Fruit fly (Drosophila melanogaster) whole organism, embryonic: ENCODE measurements around the gene CG42763.

ENCODE experiments used
- Ada2b ChIP-seq: fragments of 200-800 bp; sonication (Bioruptor generic); IDR thresholded peaks from 2 replicates; pipeline ENCODE4 v1.3.6; 2022; ENCODE audit warnings: missing biosample characterization, missing genetic modification characterization
- BEAF-32 ChIP-seq: fragments of 200-800 bp; sonication (Bioruptor generic); optimal IDR thresholded peaks from 3 replicates; lab custom pipeline; 2017; ENCODE audit warnings: missing biosample characterization, missing genetic modification characterization, mild to moderate bottlenecking, moderate library complexity, missing genetic modification reagents
- Bdp1 ChIP-seq: fragments of 200-800 bp; sonication (Bioruptor generic); optimal IDR thresholded peaks from 3 replicates; lab custom pipeline; 2016; ENCODE audit warnings: missing biosample characterization, missing genetic modification characterization
- C15 ChIP-seq: fragments of 200-800 bp; sonication (Bioruptor generic); IDR thresholded peaks from 3 replicates; pipeline ENCODE4 v1.3.6; 2022; ENCODE audit warnings: missing biosample characterization, missing genetic modification characterization
- CG1024 ChIP-seq: fragments of 200-800 bp; sonication (Bioruptor generic); IDR thresholded peaks from 2 replicates; pipeline ENCODE4 v1.3.6; 2022; ENCODE audit warnings: missing biosample characterization, missing genetic modification characterization
- CG10267 ChIP-seq: fragments of 200-800 bp; sonication (Bioruptor generic); optimal IDR thresholded peaks from 2 replicates; lab custom pipeline; 2018; ENCODE audit warnings: missing biosample characterization, mild to moderate bottlenecking, missing genetic modification characterization, moderate library complexity
- CG10654 ChIP-seq: fragments of 200-800 bp; sonication (Bioruptor generic); optimal IDR thresholded peaks from 2 replicates; lab custom pipeline; 2016; ENCODE audit warnings: missing biosample characterization, missing genetic modification characterization
- CG12744 ChIP-seq: fragments of 200-800 bp; sonication (Bioruptor generic); optimal IDR thresholded peaks from 2 replicates; lab custom pipeline; 2016; ENCODE audit warnings: missing biosample characterization, missing genetic modification characterization
- CG14050 ChIP-seq: fragments of 200-800 bp; sonication (Bioruptor generic); IDR thresholded peaks from 3 replicates; pipeline ENCODE4 v1.3.6; 2022; ENCODE audit warnings: missing biosample characterization, missing genetic modification characterization
- CG15696 ChIP-seq: fragments of 200-800 bp; sonication (Bioruptor generic); optimal IDR thresholded peaks from 2 replicates; lab custom pipeline; 2019; ENCODE audit warnings: missing biosample characterization, mild to moderate bottlenecking, missing genetic modification characterization, moderate library complexity
- CG18476 ChIP-seq: fragments of 200-800 bp; sonication (Bioruptor generic); optimal IDR thresholded peaks from 2 replicates; lab custom pipeline; 2016; ENCODE audit warnings: missing biosample characterization, mild to moderate bottlenecking, missing genetic modification characterization
- CG2199 ChIP-seq: fragments of 200-800 bp; sonication (Bioruptor generic); IDR thresholded peaks from 3 replicates; pipeline ENCODE4 v1.3.6; 2022; ENCODE audit warnings: missing biosample characterization, missing genetic modification characterization
- CG2875 ChIP-seq: fragments of 200-800 bp; sonication (Bioruptor generic); optimal IDR thresholded peaks from 2 replicates; lab custom pipeline; 2017; ENCODE audit warnings: missing biosample characterization, mild to moderate bottlenecking, missing genetic modification characterization, missing genetic modification reagents
- CG6175 ChIP-seq: fragments of 200-800 bp; sonication (Bioruptor generic); IDR thresholded peaks from 3 replicates; pipeline ENCODE4 v1.3.6; 2022; ENCODE audit warnings: missing biosample characterization, missing genetic modification characterization
- CG6791 ChIP-seq: fragments of 200-800 bp; sonication (Bioruptor generic); IDR thresholded peaks from 3 replicates; pipeline ENCODE4 v1.3.6; 2022; ENCODE audit warnings: missing biosample characterization, missing genetic modification characterization; ENCODE audit not compliant: partially characterized antibody
- CG7786 ChIP-seq: fragments of 200-800 bp; sonication (Bioruptor generic); optimal IDR thresholded peaks from 2 replicates; lab custom pipeline; 2016; ENCODE audit warnings: missing biosample characterization, missing genetic modification characterization
- CG7839 ChIP-seq: fragments of 200-800 bp; sonication (Bioruptor generic); optimal IDR thresholded peaks from 3 replicates; lab custom pipeline; 2018; ENCODE audit warnings: missing biosample characterization, mild to moderate bottlenecking, missing genetic modification characterization, moderate library complexity
- CG9215 ChIP-seq: fragments of 200-800 bp; sonication (Bioruptor generic); IDR thresholded peaks from 2 replicates; pipeline ENCODE4 v1.3.6; 2022; ENCODE audit warnings: missing biosample characterization, missing genetic modification characterization
- CG9437 ChIP-seq: fragments of 200-800 bp; sonication (Bioruptor generic); optimal IDR thresholded peaks from 2 replicates; lab custom pipeline; 2018; ENCODE audit warnings: missing biosample characterization, mild to moderate bottlenecking, missing genetic modification characterization
- CG9817 ChIP-seq: fragments of 200-800 bp; sonication (Bioruptor generic); optimal IDR thresholded peaks from 2 replicates; lab custom pipeline; 2018; ENCODE audit warnings: missing biosample characterization, mild to moderate bottlenecking, missing genetic modification characterization, moderate library complexity
- CG9876 ChIP-seq: fragments of 200-800 bp; sonication (Bioruptor generic); optimal IDR thresholded peaks from 2 replicates; lab custom pipeline; 2016; ENCODE audit warnings: missing biosample characterization, missing genetic modification characterization
- CkIIα-i1 ChIP-seq: fragments of 200-800 bp; sonication (Bioruptor generic); IDR thresholded peaks from 2 replicates; pipeline ENCODE4 v1.3.6; 2022; ENCODE audit warnings: missing biosample characterization, missing genetic modification characterization
- Dip2 ChIP-seq: fragments of 200-800 bp; sonication (Bioruptor generic); IDR thresholded peaks from 2 replicates; pipeline ENCODE4 v1.3.6; 2022; ENCODE audit warnings: missing biosample characterization, missing genetic modification characterization
- HmgZ ChIP-seq: fragments of 200-800 bp; sonication (Bioruptor generic); optimal IDR thresholded peaks from 2 replicates; lab custom pipeline; 2018; ENCODE audit warnings: missing biosample characterization, mild to moderate bottlenecking, missing genetic modification characterization
- Lhr ChIP-seq: fragments of 200-800 bp; sonication (Bioruptor generic); optimal IDR thresholded peaks from 3 replicates; lab custom pipeline; 2017; ENCODE audit warnings: mild to moderate bottlenecking, missing biosample characterization, missing genetic modification reagents, missing genetic modification characterization
- Mes4 ChIP-seq: fragments of 200-800 bp; sonication (Bioruptor generic); optimal IDR thresholded peaks from 2 replicates; lab custom pipeline; 2016; ENCODE audit warnings: missing biosample characterization, missing genetic modification characterization
- Optix ChIP-seq: fragments of 200-800 bp; sonication (Bioruptor generic); IDR thresholded peaks from 3 replicates; pipeline ENCODE4 v1.3.6; 2022; ENCODE audit warnings: missing biosample characterization, missing genetic modification characterization
- TFAM ChIP-seq: fragments of 200-800 bp; sonication (Bioruptor generic); optimal IDR thresholded peaks from 2 replicates; lab custom pipeline; 2017; ENCODE audit warnings: missing biosample characterization, missing genetic modification characterization, inconsistent platforms
- Xrp1 ChIP-seq: fragments of 200-800 bp; sonication (Bioruptor generic); IDR thresholded peaks from 2 replicates; pipeline ENCODE4 v1.3.6; 2022; ENCODE audit warnings: missing biosample characterization, missing genetic modification characterization
- cg ChIP-seq: fragments of 200-800 bp; sonication (Bioruptor generic); optimal IDR thresholded peaks from 3 replicates; lab custom pipeline; 2019; ENCODE audit warnings: missing biosample characterization, mild to moderate bottlenecking, missing genetic modification characterization, moderate library complexity
- chif ChIP-seq, 2 experiments: fragments of 200-800 bp; sonication (Bioruptor generic); optimal IDR thresholded peaks; 3 replicates each; lab custom pipeline; 2016; ENCODE audit warnings: missing biosample characterization in 2 of 2, missing genetic modification characterization in 2 of 2
- exex ChIP-seq: fragments of 200-800 bp; sonication (Bioruptor generic); optimal IDR thresholded peaks from 4 replicates; lab custom pipeline; 2018; ENCODE audit warnings: missing biosample characterization, mild to moderate bottlenecking, missing genetic modification characterization, moderate library complexity
- fd64A ChIP-seq: fragments of 200-800 bp; sonication (Bioruptor generic); optimal IDR thresholded peaks from 3 replicates; lab custom pipeline; 2018; ENCODE audit warnings: missing biosample characterization, mild to moderate bottlenecking, missing genetic modification characterization
- gcm ChIP-seq: fragments of 200-800 bp; sonication (Bioruptor generic); optimal IDR thresholded peaks from 2 replicates; lab custom pipeline; 2019; ENCODE audit warnings: missing biosample characterization, mild to moderate bottlenecking, missing genetic modification characterization, moderate library complexity
- grau ChIP-seq: fragments of 200-800 bp; optimal IDR thresholded peaks from 3 replicates; lab custom pipeline; 2019; ENCODE audit warnings: missing biosample characterization, mild to moderate bottlenecking, missing genetic modification characterization, moderate library complexity
- gro ChIP-seq: fragments of 200-800 bp; sonication (Bioruptor generic); optimal IDR thresholded peaks from 2 replicates; lab custom pipeline; 2016; ENCODE audit warnings: missing biosample characterization, missing genetic modification characterization
- hbn ChIP-seq: fragments of 200-800 bp; sonication (Bioruptor generic); IDR thresholded peaks from 2 replicates; pipeline ENCODE4 v1.3.6; 2022; ENCODE audit warnings: missing biosample characterization, missing genetic modification characterization; ENCODE audit not compliant: partially characterized antibody
- inv ChIP-seq: fragments of 200-800 bp; sonication (Bioruptor generic); IDR thresholded peaks from 2 replicates; pipeline ENCODE4 v1.3.6; 2022; ENCODE audit warnings: missing biosample characterization, missing genetic modification characterization; ENCODE audit not compliant: partially characterized antibody
- jing ChIP-seq: fragments of 200-800 bp; sonication (Bioruptor generic); optimal IDR thresholded peaks from 2 replicates; lab custom pipeline; 2018; ENCODE audit warnings: missing biosample characterization, mild to moderate bottlenecking, missing genetic modification characterization
- lilli ChIP-seq: fragments of 200-800 bp; sonication (Bioruptor generic); optimal IDR thresholded peaks from 3 replicates; lab custom pipeline; 2016; ENCODE audit warnings: missing biosample characterization, missing genetic modification characterization
- odd ChIP-seq: fragments of 200-800 bp; sonication (Bioruptor generic); optimal IDR thresholded peaks from 2 replicates; lab custom pipeline; 2017; ENCODE audit warnings: missing biosample characterization, mild to moderate bottlenecking, missing genetic modification characterization
- p53 ChIP-seq: fragments of 200-800 bp; sonication (Bioruptor generic); optimal IDR thresholded peaks from 2 replicates; lab custom pipeline; 2016; ENCODE audit warnings: missing biosample characterization, missing genetic modification characterization
- pzg ChIP-seq: fragments of 200-800 bp; sonication (Bioruptor generic); optimal IDR thresholded peaks from 3 replicates; lab custom pipeline; 2018; ENCODE audit warnings: missing biosample characterization, mild to moderate bottlenecking, missing genetic modification characterization, moderate library complexity
- repo ChIP-seq: fragments of 200-800 bp; sonication (Bioruptor generic); optimal IDR thresholded peaks from 2 replicates; lab custom pipeline; 2016; ENCODE audit warnings: missing biosample characterization, missing genetic modification characterization
- run ChIP-seq: fragments of 200-800 bp; sonication (Bioruptor generic); optimal IDR thresholded peaks from 3 replicates; lab custom pipeline; 2018; ENCODE audit warnings: missing biosample characterization, mild to moderate bottlenecking, missing genetic modification characterization
- sc ChIP-seq, 3 experiments: fragments of >200 bp in 2 of 3; fragments of 200-800 bp in 1 of 3; sonication (Bioruptor generic) in 1 of 3; optimal IDR thresholded peaks; 2 replicates in 2 of 3; 3 replicates in 1 of 3; lab custom pipeline; 2017; ENCODE audit warnings: mild to moderate bottlenecking in 1 of 3, missing biosample characterization in 1 of 3, missing genetic modification characterization in 1 of 3, missing genetic modification reagents in 1 of 3
- schlank ChIP-seq: fragments of 200-800 bp; sonication (Bioruptor generic); optimal IDR thresholded peaks from 2 replicates; lab custom pipeline; 2018; ENCODE audit warnings: missing biosample characterization, mild to moderate bottlenecking, missing genetic modification characterization
- sr ChIP-seq: fragments of 200-800 bp; sonication (Bioruptor generic); IDR thresholded peaks from 3 replicates; pipeline ENCODE4 v1.3.6; 2022; ENCODE audit warnings: missing biosample characterization, missing genetic modification characterization
- trh ChIP-seq: fragments of 200-800 bp; sonication (Bioruptor generic); optimal IDR thresholded peaks from 2 replicates; lab custom pipeline; 2016; ENCODE audit warnings: missing biosample characterization, missing genetic modification characterization
- vnd ChIP-seq: fragments of 200-800 bp; sonication (Bioruptor generic); IDR thresholded peaks from 3 replicates; pipeline ENCODE4 v1.3.6; 2022; ENCODE audit warnings: missing biosample characterization, missing genetic modification characterization; ENCODE audit not compliant: partially characterized antibody

CG42763 gene

dm6 chr2L:8159498-8159897 is 14.6 kb upstream of the CG42763 start, which contains the start of the genes PAPLA1 and Rbsn-5 (continued):
- TF ChIP-seq hbn (GFP tag; lab: Robert Waterston, UW) (no peak), CG2199 (0 out of 3 replicates have a peak, but pooled peaks have one; percentile 22), pzg (GFP tag; lab: Kevin White, UChicago) (peak; percentile 82), inv (GFP tag; lab: Robert Waterston, UW) (no peak), lilli (GFP tag; lab: Kevin White, UChicago) (peak; percentile 98), Optix (peak; percentile 84), Bdp1 (GFP tag; lab: Kevin White, UChicago) (peak; percentile 89), CG15696 (tag; lab: Kevin White, UChicago) (peak; percentile 86), C15 (GFP tag; lab: Robert Waterston, UW) (peak; percentile 91), CG9817 (tag; lab: Kevin White, UChicago) (peak; percentile 95), p53 (peak; percentile 89), sc (optimal IDR thresholded peaks at IDR 0.05; lab: Kevin White, UChicago) (no peak), sc (GFP tag; optimal IDR thresholded peaks at IDR 0.05; lab: Kevin White, UChicago) (peak; percentile 84), gro (peak; percentile 97), Ada2b (GFP tag; lab: Robert Waterston, UW) (peak; percentile 89), schlank (tag; lab: Kevin White, UChicago) (peak; percentile 87), CG7839 (peak; percentile 94), CG18476 (GFP tag; lab: Kevin White, UChicago) (peak; percentile 91), CG10654 (GFP tag; lab: Kevin White, UChicago) (peak; percentile 94), HmgZ (tag; lab: Kevin White, UChicago) (peak; percentile 97), CkIIα-i1 (GFP tag; lab: Robert Waterston, UW) (no peak), trh (GFP tag; lab: Kevin White, UChicago) (peak; percentile 81), grau (tag; lab: Kevin White, UChicago) (peak; percentile 91), cg (GFP tag; lab: Kevin White, UChicago) (no peak), CG6791 (GFP tag; lab: Robert Waterston, UW) (no peak), jing (peak; percentile 83), chif (GFP tag; optimal IDR thresholded peaks at IDR 0.05; lab: Kevin White, UChicago) (peak; percentile 95), CG1024 (GFP tag; lab: Robert Waterston, UW) (peak; percentile 76), sr (GFP tag; lab: Robert Waterston, UW) (peak; percentile 26; the same call in 1 of the 3 replicates), Xrp1 (peak; percentile 93), gcm (GFP tag; lab: Kevin White, UChicago) (peak; percentile 84), vnd (GFP tag; lab: Robert Waterston, UW) (no peak), CG7786 (GFP tag; lab: Kevin White, UChicago) (peak; percentile 93), CG12744 (GFP tag; lab: Kevin White, UChicago) (peak; percentile 89), TFAM (GFP tag; lab: Kevin White, UChicago) (peak; percentile 8), Dip2 (GFP tag; lab: Robert Waterston, UW) (no peak), exex (tag; lab: Kevin White, UChicago) (peak; percentile 93), CG14050 (GFP tag; lab: Robert Waterston, UW) (peak; percentile 84), CG9215 (GFP tag; lab: Robert Waterston, UW) (peak; percentile 89), CG10267 (tag; lab: Kevin White, UChicago) (peak; percentile 84), fd64A (GFP tag; lab: Kevin White, UChicago) (peak; percentile 37), Lhr (peak; percentile 75), BEAF-32 (GFP tag; lab: Kevin White, UChicago) (peak; percentile 42), CG9876 (GFP tag; lab: Kevin White, UChicago) (peak; percentile 93), Mes4 (GFP tag; lab: Kevin White, UChicago) (peak; percentile 90), run (tag; lab: Kevin White, UChicago) (peak; percentile 76), CG6175 (GFP tag; lab: Robert Waterston, UW) (peak; percentile 79), CG2875 (GFP tag; lab: Kevin White, UChicago) (peak; percentile 80), repo (GFP tag; lab: Kevin White, UChicago) (peak; percentile 91), CG9437 (GFP tag; lab: Kevin White, UChicago) (peak; percentile 80), odd (GFP tag; lab: Kevin White, UChicago) (peak; percentile 79)
